Worm (Caenorhabditis elegans) whole organism, L3 larva: ENCODE measurements around the gene dod-6.

ENCODE experiments used
- R02D3.7 ChIP-seq: fragments of 150-350 bp; optimal IDR thresholded peaks from 2 replicates; lab custom pipeline; 2014; ENCODE audit warnings: missing biosample characterization, missing genetic modification characterization
- ama-1 ChIP-seq: fragments of 150-350 bp; optimal IDR thresholded peaks from 2 replicates; lab custom pipeline; 2018
- ceh-28 ChIP-seq: fragments of 150-350 bp; optimal IDR thresholded peaks from 2 replicates; lab custom pipeline; 2014; ENCODE audit warnings: missing biosample characterization, missing genetic modification reagents, missing genetic modification characterization
- ceh-82 ChIP-seq: fragments of 150-350 bp; optimal IDR thresholded peaks from 2 replicates; lab custom pipeline; 2014; ENCODE audit warnings: missing biosample characterization, missing genetic modification characterization
- daf-12 ChIP-seq: fragments of 150-350 bp; optimal IDR thresholded peaks from 2 replicates; lab custom pipeline; 2014; ENCODE audit warnings: missing biosample characterization, missing genetic modification reagents, missing genetic modification characterization
- egl-27 ChIP-seq: sonication (generic microtip); optimal IDR thresholded peaks from 4 replicates; lab custom pipeline; 2017; ENCODE audit warnings: missing biosample characterization, missing genetic modification reagents, missing genetic modification characterization
- elt-2 ChIP-seq: sonication (generic microtip); optimal IDR thresholded peaks from 2 replicates; lab custom pipeline; 2016; ENCODE audit warnings: missing genetic modification reagents, mild to moderate bottlenecking, missing genetic modification characterization, missing compliant biosample characterization
- eor-1 ChIP-seq, 2 experiments: fragments of 150-350 bp; optimal IDR thresholded peaks; 2 replicates each; lab custom pipeline; 2014 to 2018; ENCODE audit warnings: missing biosample characterization in 2 of 2, missing genetic modification characterization in 2 of 2
- fkh-2 ChIP-seq: fragments of 150-350 bp; optimal IDR thresholded peaks from 2 replicates; lab custom pipeline; 2014; ENCODE audit warnings: missing biosample characterization, missing genetic modification reagents, missing genetic modification characterization
- fos-1 ChIP-seq: fragments of 150-350 bp; optimal IDR thresholded peaks from 2 replicates; lab custom pipeline; 2014; ENCODE audit warnings: missing biosample characterization, missing genetic modification characterization
- hmg-11 ChIP-seq: sonication (generic microtip); optimal IDR thresholded peaks from 2 replicates; lab custom pipeline; 2016; ENCODE audit warnings: missing genetic modification characterization, missing compliant biosample characterization
- jun-1 ChIP-seq: fragments of 150-350 bp; optimal IDR thresholded peaks from 2 replicates; lab custom pipeline; 2014; ENCODE audit warnings: missing biosample characterization, missing genetic modification reagents, missing genetic modification characterization
- lin-15B ChIP-seq: fragments of 150-350 bp; optimal IDR thresholded peaks from 2 replicates; lab custom pipeline; 2014; ENCODE audit warnings: missing biosample characterization, missing genetic modification characterization
- lin-39 ChIP-seq: fragments of 150-350 bp; optimal IDR thresholded peaks from 2 replicates; lab custom pipeline; 2018; ENCODE audit warnings: missing biosample characterization, missing genetic modification reagents, missing genetic modification characterization
- mdl-1 ChIP-seq: fragments of 150-350 bp; optimal IDR thresholded peaks from 2 replicates; lab custom pipeline; 2014; ENCODE audit warnings: missing biosample characterization, missing genetic modification characterization
- mml-1 ChIP-seq: fragments of 150-350 bp; sonication (generic microtip); optimal IDR thresholded peaks from 3 replicates; lab custom pipeline; 2014; ENCODE audit warnings: missing biosample characterization, missing genetic modification characterization
- nfya-1 ChIP-seq: sonication (generic microtip); optimal IDR thresholded peaks from 2 replicates; lab custom pipeline; 2017; ENCODE audit warnings: missing genetic modification characterization, mild to moderate bottlenecking, missing compliant biosample characterization, antibody characterized with exemption, moderate library complexity; ENCODE audit not compliant: insufficient read depth
- nhr-11 ChIP-seq: fragments of 150-350 bp; optimal IDR thresholded peaks from 2 replicates; lab custom pipeline; 2014; ENCODE audit warnings: missing biosample characterization, missing genetic modification characterization
- nhr-237 ChIP-seq: fragments of 150-350 bp; optimal IDR thresholded peaks from 2 replicates; lab custom pipeline; 2014; ENCODE audit warnings: missing biosample characterization, missing genetic modification characterization
- nhr-25 ChIP-seq: sonication (generic microtip); optimal IDR thresholded peaks from 2 replicates; lab custom pipeline; 2017; ENCODE audit warnings: missing biosample characterization, missing genetic modification characterization
- nhr-28 ChIP-seq: fragments of 150-350 bp; optimal IDR thresholded peaks from 2 replicates; lab custom pipeline; 2014; ENCODE audit warnings: missing biosample characterization, missing genetic modification characterization
- nhr-43 ChIP-seq: sonication (generic microtip); optimal IDR thresholded peaks from 2 replicates; lab custom pipeline; 2016; ENCODE audit warnings: mild to moderate bottlenecking, missing genetic modification characterization, missing compliant biosample characterization; ENCODE audit not compliant: poor library complexity, severe bottlenecking
- nhr-76 ChIP-seq: fragments of 150-350 bp; sonication (generic microtip); optimal IDR thresholded peaks from 5 replicates; lab custom pipeline; 2014; ENCODE audit warnings: missing biosample characterization, missing genetic modification characterization
- pha-4 ChIP-seq: fragments of 150-350 bp; optimal IDR thresholded peaks from 2 replicates; lab custom pipeline; 2014; ENCODE audit warnings: missing biosample characterization, missing genetic modification reagents, missing genetic modification characterization
- pqm-1 ChIP-seq: fragments of 150-350 bp; optimal IDR thresholded peaks from 2 replicates; lab custom pipeline; 2017; ENCODE audit warnings: missing biosample characterization, missing genetic modification characterization, inconsistent platforms
- sea-2 ChIP-seq: fragments of 150-350 bp; sonication (generic microtip); optimal IDR thresholded peaks from 4 replicates; lab custom pipeline; 2014; ENCODE audit warnings: missing biosample characterization, missing genetic modification reagents, missing genetic modification characterization
- skn-1 ChIP-seq: fragments of 150-350 bp; optimal IDR thresholded peaks from 2 replicates; lab custom pipeline; 2014; ENCODE audit warnings: missing biosample characterization, missing genetic modification characterization
- snpc-4 ChIP-seq: fragments of 150-350 bp; optimal IDR thresholded peaks from 2 replicates; lab custom pipeline; 2014; ENCODE audit warnings: missing biosample characterization, missing genetic modification characterization
- tbx-2 ChIP-seq: sonication (generic microtip); optimal IDR thresholded peaks from 2 replicates; lab custom pipeline; 2016; ENCODE audit warnings: mild to moderate bottlenecking, missing genetic modification characterization, missing compliant biosample characterization
- unc-39 ChIP-seq: sonication (generic microtip); optimal IDR thresholded peaks from 4 replicates; lab custom pipeline; 2017; ENCODE audit warnings: missing biosample characterization, missing genetic modification characterization
- unc-62 ChIP-seq: fragments of 150-350 bp; sonication (generic microtip); optimal IDR thresholded peaks from 4 replicates; lab custom pipeline; 2014; ENCODE audit warnings: missing biosample characterization, missing genetic modification reagents, missing genetic modification characterization
- zag-1 ChIP-seq: fragments of 150-350 bp; optimal IDR thresholded peaks from 2 replicates; lab custom pipeline; 2014; ENCODE audit warnings: missing biosample characterization, missing genetic modification characterization
- ztf-4 ChIP-seq: fragments of 150-350 bp; optimal IDR thresholded peaks from 2 replicates; lab custom pipeline; 2014; ENCODE audit warnings: missing biosample characterization, missing genetic modification characterization

dod-6 gene

DNA sequence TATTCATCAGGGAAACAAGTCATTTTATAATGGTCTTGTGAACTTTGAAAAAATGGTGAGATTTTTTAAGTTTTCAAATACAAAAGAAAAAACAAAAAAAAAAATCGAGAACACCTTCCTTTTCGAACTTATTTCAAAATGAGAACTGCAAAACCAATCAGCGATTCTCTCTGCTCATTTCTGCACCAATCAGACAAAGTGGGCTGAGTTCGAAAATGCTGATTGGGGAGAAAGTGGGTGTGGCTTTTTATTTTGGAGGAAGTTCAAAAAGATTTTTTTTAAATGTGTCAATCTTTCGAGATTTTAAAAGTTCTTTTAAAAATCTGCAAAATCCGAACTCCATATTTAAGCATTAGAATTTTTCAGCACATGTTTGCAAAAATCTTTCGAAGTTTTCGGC, 2.9 kb upstream of the dod-6 start:
- TF ChIP-seq nhr-11 (tag; lab: Kevin White, UChicago) (no peak), nfya-1 (tag; lab: Kevin White, UChicago) (peak; percentile 82)

DNA sequence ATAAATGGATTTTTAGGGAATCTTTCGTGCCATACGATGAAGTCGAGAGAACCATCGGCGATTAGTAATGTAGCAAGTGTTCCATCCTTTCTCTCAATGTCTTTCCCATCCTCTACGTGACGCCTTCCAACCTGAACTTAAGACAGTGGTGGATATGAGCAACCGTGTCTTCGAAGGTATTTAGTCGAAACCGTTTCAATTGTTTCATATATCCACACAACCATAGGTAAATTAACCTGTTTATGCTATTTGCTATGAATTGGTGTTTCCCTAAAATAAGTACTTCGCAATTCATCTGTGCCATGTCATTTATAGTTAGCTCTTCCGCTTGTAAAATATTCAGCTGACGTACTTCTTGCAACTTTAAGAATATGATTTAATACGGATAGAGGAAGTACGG, 1.6 kb upstream of the dod-6 start:
- TF ChIP-seq mml-1 (tag; lab: Kevin White, UChicago) (no peak), nhr-76 (no peak), daf-12 (tag; lab: Kevin White, UChicago) (no peak), R02D3.7 (tag; lab: Kevin White, UChicago) (no peak), nhr-28 (tag; lab: Kevin White, UChicago) (no peak)
- TF ChIP-seq, all 47 proteins: peak for 0

DNA sequence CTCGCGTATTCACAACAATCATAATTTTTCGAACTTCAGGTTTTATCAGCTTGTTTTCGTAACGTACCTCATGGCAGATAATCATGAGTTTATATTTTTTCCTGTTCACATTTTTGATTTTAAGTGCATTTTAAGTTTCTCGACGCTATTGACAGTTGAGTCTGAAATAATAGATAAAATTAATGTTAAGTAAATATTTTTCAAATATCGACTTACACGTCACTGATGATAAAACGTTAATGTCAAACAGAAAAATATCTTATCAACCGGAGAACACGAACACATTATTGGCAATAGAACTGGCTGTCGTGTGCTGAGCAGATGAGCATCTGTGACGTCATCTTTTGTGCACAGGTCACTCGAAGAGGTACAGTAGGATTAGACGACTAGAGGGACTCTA, 720 bp upstream of the dod-6 start:
- TF ChIP-seq ceh-82 (tag; lab: Kevin White, UChicago) = no peak
- TF ChIP-seq mml-1 (tag; lab: Kevin White, UChicago) = no peak
- peak; percentile 56 for TF ChIP-seq elt-2 (tag; lab: Kevin White, UChicago)
- TF ChIP-seq pqm-1 = peak; percentile 71
- TF ChIP-seq ztf-4 (tag; lab: Kevin White, UChicago) = no peak
- TF ChIP-seq pha-4 (tag; lab: Kevin White, UChicago) = peak; percentile 76

DNA sequence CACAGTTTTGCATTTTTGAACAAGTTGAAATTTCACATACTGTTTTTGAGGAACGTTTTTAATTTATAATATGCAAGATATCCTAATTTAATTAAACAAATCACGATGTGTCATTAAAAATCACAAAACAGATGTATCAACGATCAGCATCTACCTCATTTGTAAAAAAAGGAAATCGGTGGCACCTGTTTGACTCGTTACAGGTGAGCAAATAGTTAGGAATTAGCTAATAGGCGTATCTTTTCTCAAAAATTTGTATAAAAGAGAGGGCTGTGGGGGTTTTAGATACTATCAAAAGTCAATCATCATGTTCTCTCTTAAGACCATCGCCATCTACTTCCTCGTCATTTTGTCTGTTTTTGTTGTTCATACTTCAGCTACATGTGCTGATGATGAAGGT, 1.5 kb downstream of the dod-6 start, which contains the start of gene T20G5.8:
T20G5.8 (plus strand) TSS at position 301 of the 400 bp plus-strand sequence.
- TF ChIP-seq fos-1 (no peak), tbx-2 (tag; lab: Kevin White, UChicago) (no peak), unc-39 (tag; lab: Kevin White, UChicago) (no peak)

DNA sequence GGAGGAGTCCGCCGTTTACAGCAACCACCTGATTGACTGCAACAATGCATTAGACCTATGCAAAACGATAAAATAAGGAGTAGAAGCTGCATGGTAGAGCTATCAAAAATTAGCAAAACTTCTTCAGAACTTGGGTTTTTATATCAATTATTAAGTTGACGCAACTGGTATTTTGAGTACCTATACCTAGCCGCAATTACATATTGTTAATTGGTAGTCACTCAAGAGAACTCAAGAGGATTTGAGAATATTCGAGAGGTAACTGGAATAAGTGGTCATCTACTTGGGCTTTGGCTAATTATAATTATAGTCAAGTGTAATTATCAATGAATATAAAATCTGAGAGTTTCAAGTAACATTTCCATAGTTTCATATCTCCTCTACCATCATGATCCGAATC, 3.7 kb downstream of the dod-6 start, which contains the start of the genes T20G5.13 and T20G5.12:
T20G5.13 (minus strand) TSS at position 101 of the 400 bp plus-strand sequence.
T20G5.12 (plus strand) TSS at position 370 of the 400 bp plus-strand sequence.
- TF ChIP-seq nhr-11 (tag; lab: Kevin White, UChicago) = no peak
- no peak for TF ChIP-seq pha-4 (tag; lab: Kevin White, UChicago)
- no peak for TF ChIP-seq nhr-43 (tag; lab: Kevin White, UChicago)
- no peak for TF ChIP-seq ztf-4 (tag; lab: Kevin White, UChicago)
- no peak for TF ChIP-seq ceh-28
- no peak for TF ChIP-seq nhr-25 (tag; lab: Kevin White, UChicago)
- no peak for TF ChIP-seq daf-12 (tag; lab: Kevin White, UChicago)
- TF ChIP-seq fkh-2 = no peak
- TF ChIP-seq snpc-4 (tag; lab: Kevin White, UChicago) = no peak
- TF ChIP-seq elt-2 (tag; lab: Kevin White, UChicago) = no peak
- no peak for TF ChIP-seq zag-1
- TF ChIP-seq mdl-1 (tag; lab: Kevin White, UChicago) = no peak
- TF ChIP-seq pqm-1 = no peak
- no peak for TF ChIP-seq hmg-11 (tag; lab: Kevin White, UChicago)

DNA sequence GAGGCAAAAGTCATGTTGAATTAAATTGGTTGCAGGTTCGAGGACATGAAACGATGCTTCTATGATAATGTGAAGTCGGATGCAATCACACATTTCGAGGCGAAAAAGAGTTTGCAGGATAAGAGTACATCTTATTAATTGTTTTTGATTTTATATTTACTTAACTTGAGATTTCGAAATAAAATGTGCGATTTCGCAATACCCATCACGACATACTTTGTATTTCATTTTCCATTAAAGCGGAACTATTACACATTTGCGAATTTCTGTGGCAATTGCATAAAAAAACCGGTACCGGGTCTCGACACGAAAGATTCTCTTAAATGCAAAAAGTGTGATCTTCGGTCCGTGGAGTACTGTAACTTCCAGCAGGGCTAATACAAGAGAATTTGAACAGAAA, 4.9 kb downstream of the dod-6 start:
- TF ChIP-seq nhr-25 (tag; lab: Kevin White, UChicago) (peak; percentile 41), sea-2 (GFP tag; lab: Kevin White, UChicago) (no peak), nfya-1 (tag; lab: Kevin White, UChicago) (no peak)

DNA sequence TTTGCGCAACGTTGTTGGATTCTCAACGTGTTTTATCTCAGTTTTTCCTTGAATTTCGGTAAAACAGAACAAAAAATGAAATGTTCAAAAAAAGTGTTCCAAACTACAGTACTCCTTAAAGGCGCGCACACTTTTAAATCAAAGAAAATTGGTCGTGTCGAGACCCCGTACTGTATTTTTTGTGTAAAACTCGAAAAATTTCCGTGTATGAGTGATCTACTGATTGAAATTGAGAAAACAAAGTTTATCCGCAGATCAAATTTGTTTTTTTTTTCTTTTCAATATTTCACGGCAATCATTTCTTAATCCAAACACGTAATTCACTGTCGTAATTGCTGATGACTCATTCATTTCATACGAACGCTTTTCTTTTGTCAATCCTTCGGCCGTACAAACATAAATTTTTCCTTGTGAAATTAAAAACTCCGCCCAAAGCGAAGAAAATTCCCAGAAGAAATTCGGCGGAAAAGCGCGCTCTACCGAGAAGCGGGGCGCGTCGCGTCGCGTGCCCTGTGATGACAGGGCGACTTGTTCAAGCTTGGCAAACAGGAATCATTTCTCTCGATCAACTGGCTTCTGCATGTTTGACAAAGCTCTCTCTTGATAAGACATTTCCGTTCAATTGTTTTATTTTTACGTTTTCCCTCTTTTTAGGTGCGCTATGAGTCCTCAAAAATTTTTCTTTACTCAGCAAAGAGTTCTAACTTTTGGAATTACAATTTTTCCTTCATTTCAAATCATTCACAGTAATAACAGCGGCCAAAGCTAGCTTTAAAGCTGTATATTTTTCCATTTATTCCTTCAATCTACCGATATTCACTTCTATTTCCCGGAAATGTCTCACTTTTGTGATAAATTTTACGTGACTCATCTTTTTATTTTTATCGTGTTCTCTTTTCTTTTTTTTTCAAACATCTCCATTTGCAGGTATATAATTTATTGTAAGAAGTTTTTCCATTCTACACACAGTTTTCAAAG, 5.7 kb downstream of the dod-6 start, which contains the start of gene chc-1:
chc-1 (plus strand) TSS at position 928 of the 978 bp plus-strand sequence.
- no peak for TF ChIP-seq nhr-237 (tag; lab: Kevin White, UChicago)
- peak; percentile 72 for TF ChIP-seq nfya-1 (tag; lab: Kevin White, UChicago)
- TF ChIP-seq skn-1 (tag; lab: Kevin White, UChicago) = peak; percentile 18
- TF ChIP-seq hmg-11 (tag; lab: Kevin White, UChicago) = no peak
- TF ChIP-seq eor-1 (tag; optimal IDR thresholded peaks at IDR 0.05; lab: Kevin White, UChicago) = no peak
- TF ChIP-seq lin-15B (tag; lab: Kevin White, UChicago) = peak; percentile 70
- TF ChIP-seq unc-62 (GFP tag; lab: Kevin White, UChicago) = no peak
- TF ChIP-seq egl-27 (tag; lab: Kevin White, UChicago) = no peak
- peak; percentile 34 for TF ChIP-seq pha-4 (tag; lab: Kevin White, UChicago)
- TF ChIP-seq ama-1 (lab: Kevin White, UChicago) = peak; percentile 23
- peak; percentile 44 for TF ChIP-seq elt-2 (tag; lab: Kevin White, UChicago)
- TF ChIP-seq nhr-25 (tag; lab: Kevin White, UChicago) = peak; percentile 35
- TF ChIP-seq jun-1 = peak; percentile 17
- peak; percentile 31 for TF ChIP-seq lin-39 (tag; lab: Kevin White, UChicago)
